Worm (Caenorhabditis elegans) whole organism, L3 larva: ENCODE results near the gene srt-8.

Source experiments
- R02D3.7 ChIP-seq: fragments of 150-350 bp; optimal IDR thresholded peaks from 2 replicates; lab custom pipeline; 2014; ENCODE audit warnings: missing biosample characterization, missing genetic modification characterization
- ZK546.5 ChIP-seq: sonication (generic microtip); optimal IDR thresholded peaks from 2 replicates; lab custom pipeline; 2017; ENCODE audit warnings: missing biosample characterization, missing genetic modification characterization
- aly-2 ChIP-seq: fragments of 150-350 bp; optimal IDR thresholded peaks from 2 replicates; lab custom pipeline; 2014; ENCODE audit warnings: missing biosample characterization, missing genetic modification characterization
- ceh-82 ChIP-seq: fragments of 150-350 bp; optimal IDR thresholded peaks from 2 replicates; lab custom pipeline; 2014; ENCODE audit warnings: missing biosample characterization, missing genetic modification characterization
- ceh-9 ChIP-seq: sonication (generic microtip); optimal IDR thresholded peaks from 2 replicates; lab custom pipeline; 2018; ENCODE audit warnings: missing biosample characterization, missing genetic modification characterization
- daf-12 ChIP-seq: fragments of 150-350 bp; optimal IDR thresholded peaks from 2 replicates; lab custom pipeline; 2014; ENCODE audit warnings: missing biosample characterization, missing genetic modification reagents, missing genetic modification characterization
- egl-27 ChIP-seq: sonication (generic microtip); optimal IDR thresholded peaks from 4 replicates; lab custom pipeline; 2017; ENCODE audit warnings: missing biosample characterization, missing genetic modification reagents, missing genetic modification characterization
- egl-5 ChIP-seq: fragments of 150-350 bp; optimal IDR thresholded peaks from 2 replicates; lab custom pipeline; 2017; ENCODE audit warnings: missing biosample characterization, missing genetic modification reagents, missing genetic modification characterization, inconsistent platforms
- elt-1 ChIP-seq: fragments of 150-350 bp; optimal IDR thresholded peaks from 2 replicates; lab custom pipeline; 2014; ENCODE audit warnings: missing biosample characterization, missing genetic modification characterization
- elt-3 ChIP-seq, 3 experiments: fragments of 150-350 bp in 1 of 3; sonication (generic microtip) in 2 of 3; optimal IDR thresholded peaks; 2 replicates in 2 of 3; 4 replicates in 1 of 3; lab custom pipeline; 2014 to 2017; ENCODE audit warnings: missing biosample characterization in 3 of 3, missing genetic modification characterization in 3 of 3
- eor-1 ChIP-seq, 2 experiments: fragments of 150-350 bp; optimal IDR thresholded peaks; 2 replicates each; lab custom pipeline; 2014 to 2018; ENCODE audit warnings: missing biosample characterization in 2 of 2, missing genetic modification characterization in 2 of 2
- fkh-10 ChIP-seq: sonication (generic microtip); optimal IDR thresholded peaks from 2 replicates; lab custom pipeline; 2017; ENCODE audit warnings: missing biosample characterization, missing genetic modification reagents, missing genetic modification characterization
- fos-1 ChIP-seq: fragments of 150-350 bp; optimal IDR thresholded peaks from 2 replicates; lab custom pipeline; 2014; ENCODE audit warnings: missing biosample characterization, missing genetic modification characterization
- hmg-11 ChIP-seq: sonication (generic microtip); optimal IDR thresholded peaks from 2 replicates; lab custom pipeline; 2016; ENCODE audit warnings: missing genetic modification characterization, missing compliant biosample characterization
- jun-1 ChIP-seq: fragments of 150-350 bp; optimal IDR thresholded peaks from 2 replicates; lab custom pipeline; 2014; ENCODE audit warnings: missing biosample characterization, missing genetic modification reagents, missing genetic modification characterization
- lin-15B ChIP-seq: fragments of 150-350 bp; optimal IDR thresholded peaks from 2 replicates; lab custom pipeline; 2014; ENCODE audit warnings: missing biosample characterization, missing genetic modification characterization
- lsy-12 ChIP-seq: sonication (generic microtip); optimal IDR thresholded peaks from 2 replicates; lab custom pipeline; 2016; ENCODE audit warnings: mild to moderate bottlenecking, missing genetic modification characterization, missing compliant biosample characterization
- mdl-1 ChIP-seq: fragments of 150-350 bp; optimal IDR thresholded peaks from 2 replicates; lab custom pipeline; 2014; ENCODE audit warnings: missing biosample characterization, missing genetic modification characterization
- mml-1 ChIP-seq: fragments of 150-350 bp; sonication (generic microtip); optimal IDR thresholded peaks from 3 replicates; lab custom pipeline; 2014; ENCODE audit warnings: missing biosample characterization, missing genetic modification characterization
- nfya-1 ChIP-seq: sonication (generic microtip); optimal IDR thresholded peaks from 2 replicates; lab custom pipeline; 2017; ENCODE audit warnings: missing genetic modification characterization, mild to moderate bottlenecking, missing compliant biosample characterization, antibody characterized with exemption, moderate library complexity; ENCODE audit not compliant: insufficient read depth
- nhr-11 ChIP-seq: fragments of 150-350 bp; optimal IDR thresholded peaks from 2 replicates; lab custom pipeline; 2014; ENCODE audit warnings: missing biosample characterization, missing genetic modification characterization
- nhr-23 ChIP-seq: fragments of 150-350 bp; optimal IDR thresholded peaks from 2 replicates; lab custom pipeline; 2014; ENCODE audit warnings: missing biosample characterization, missing genetic modification reagents, missing genetic modification characterization
- nhr-25 ChIP-seq: sonication (generic microtip); optimal IDR thresholded peaks from 2 replicates; lab custom pipeline; 2017; ENCODE audit warnings: missing biosample characterization, missing genetic modification characterization
- nhr-28 ChIP-seq: fragments of 150-350 bp; optimal IDR thresholded peaks from 2 replicates; lab custom pipeline; 2014; ENCODE audit warnings: missing biosample characterization, missing genetic modification characterization
- nhr-67 ChIP-seq: fragments of 150-350 bp; optimal IDR thresholded peaks from 2 replicates; lab custom pipeline; 2014; ENCODE audit warnings: missing biosample characterization, missing genetic modification characterization
- nhr-76 ChIP-seq: fragments of 150-350 bp; sonication (generic microtip); optimal IDR thresholded peaks from 5 replicates; lab custom pipeline; 2014; ENCODE audit warnings: missing biosample characterization, missing genetic modification characterization
- pha-4 ChIP-seq: fragments of 150-350 bp; optimal IDR thresholded peaks from 2 replicates; lab custom pipeline; 2014; ENCODE audit warnings: missing biosample characterization, missing genetic modification reagents, missing genetic modification characterization
- pqm-1 ChIP-seq: fragments of 150-350 bp; optimal IDR thresholded peaks from 2 replicates; lab custom pipeline; 2017; ENCODE audit warnings: missing biosample characterization, missing genetic modification characterization, inconsistent platforms
- sea-2 ChIP-seq: fragments of 150-350 bp; sonication (generic microtip); optimal IDR thresholded peaks from 4 replicates; lab custom pipeline; 2014; ENCODE audit warnings: missing biosample characterization, missing genetic modification reagents, missing genetic modification characterization
- tbx-2 ChIP-seq: sonication (generic microtip); optimal IDR thresholded peaks from 2 replicates; lab custom pipeline; 2016; ENCODE audit warnings: mild to moderate bottlenecking, missing genetic modification characterization, missing compliant biosample characterization
- unc-39 ChIP-seq: sonication (generic microtip); optimal IDR thresholded peaks from 4 replicates; lab custom pipeline; 2017; ENCODE audit warnings: missing biosample characterization, missing genetic modification characterization
- zag-1 ChIP-seq: fragments of 150-350 bp; optimal IDR thresholded peaks from 2 replicates; lab custom pipeline; 2014; ENCODE audit warnings: missing biosample characterization, missing genetic modification characterization
- ztf-11 ChIP-seq: fragments of 150-350 bp; optimal IDR thresholded peaks from 2 replicates; lab custom pipeline; 2014; ENCODE audit warnings: missing biosample characterization, missing genetic modification characterization

srt-8 gene

ce11 chrV:3086260-3086659 lies at the start of gene srt-8:
srt-8 (plus strand) TSS chrV:3086560.
- no peak for TF ChIP-seq nhr-11 (tag; lab: Kevin White, UChicago)
- TF ChIP-seq ZK546.5 (tag; lab: Kevin White, UChicago): no peak
- TF ChIP-seq, all 47 proteins: peak for 0

DNA sequence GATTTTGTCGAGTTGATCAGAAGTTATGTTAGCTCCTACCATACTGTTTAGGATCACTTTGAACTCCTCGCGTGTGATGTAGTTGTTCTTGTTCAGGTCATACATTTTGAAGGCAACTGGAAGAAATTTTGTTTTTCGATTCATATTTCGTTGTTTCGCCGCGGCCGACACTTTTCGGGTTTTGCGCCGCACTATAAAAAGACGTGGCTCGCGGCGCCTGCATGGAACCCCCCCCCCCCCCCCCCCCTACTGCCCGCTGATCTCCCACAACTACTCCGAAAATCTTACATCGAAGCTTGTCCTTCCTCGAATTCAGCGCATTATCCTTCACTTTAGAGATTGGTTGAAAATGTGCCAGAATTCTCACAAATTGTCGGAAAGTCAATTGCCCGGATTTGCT lies 48.3 kb upstream of the srt-8 start:
- TF ChIP-seq lsy-12: no peak
- no peak for TF ChIP-seq ztf-11 (tag; lab: Kevin White, UChicago)
- no peak for TF ChIP-seq nhr-28 (tag; lab: Kevin White, UChicago)
- TF ChIP-seq nhr-23 (tag; lab: Kevin White, UChicago): no peak
- TF ChIP-seq egl-5 (tag; lab: Kevin White, UChicago): no peak
- TF ChIP-seq R02D3.7 (tag; lab: Kevin White, UChicago): no peak
- no peak for TF ChIP-seq nhr-11 (tag; lab: Kevin White, UChicago)
- no peak for TF ChIP-seq pha-4
- TF ChIP-seq lin-15B (tag; lab: Kevin White, UChicago): no peak
- no peak for TF ChIP-seq unc-39 (tag; lab: Kevin White, UChicago)
- no peak for TF ChIP-seq pqm-1 (tag; lab: Kevin White, UChicago)
- no peak for TF ChIP-seq eor-1 (tag; optimal IDR thresholded peaks at IDR 0.05; lab: Kevin White, UChicago)
- TF ChIP-seq elt-3 (tag; optimal IDR thresholded peaks at IDR 0.05; lab: Kevin White, UChicago): no peak
- no peak for TF ChIP-seq mdl-1 (tag; lab: Kevin White, UChicago)

ce11 chrV:3039282-3039681 lies 47.1 kb upstream of the srt-8 start, which contains the start of gene chpf-2:
chpf-2 (minus strand) TSS chrV:3039382.
- no peak for TF ChIP-seq nhr-23 (tag; lab: Kevin White, UChicago)
- TF ChIP-seq ceh-82 (tag; lab: Kevin White, UChicago): no peak
- no peak for TF ChIP-seq ceh-9 (tag; lab: Kevin White, UChicago)
- TF ChIP-seq fos-1 (tag; lab: Kevin White, UChicago): no peak
- no peak for TF ChIP-seq nhr-11 (tag; lab: Kevin White, UChicago)
- no peak for TF ChIP-seq hmg-11 (tag; lab: Kevin White, UChicago)

ce11 chrV:3040930-3041329 lies 45.4 kb upstream of the srt-8 start:
- no peak for TF ChIP-seq pqm-1 (tag; lab: Kevin White, UChicago)
- no peak for TF ChIP-seq tbx-2 (tag; lab: Kevin White, UChicago)
- no peak for TF ChIP-seq nfya-1 (tag; lab: Kevin White, UChicago)
- no peak for TF ChIP-seq zag-1 (tag; lab: Kevin White, UChicago)
- TF ChIP-seq nhr-11 (tag; lab: Kevin White, UChicago): no peak
- TF ChIP-seq mml-1 (tag; lab: Kevin White, UChicago): no peak
- TF ChIP-seq fkh-10 (GFP tag; lab: Kevin White, UChicago): no peak
- no peak for TF ChIP-seq eor-1 (tag; optimal IDR thresholded peaks at IDR 0.05; lab: Kevin White, UChicago)
- TF ChIP-seq R02D3.7 (tag; lab: Kevin White, UChicago): no peak
- TF ChIP-seq mdl-1 (tag; lab: Kevin White, UChicago): no peak
- no peak for TF ChIP-seq nhr-76 (tag; lab: Kevin White, UChicago)
- no peak for TF ChIP-seq sea-2 (GFP tag; lab: Kevin White, UChicago)
- TF ChIP-seq aly-2 (tag; lab: Kevin White, UChicago): no peak
- TF ChIP-seq, all 47 proteins: peak for 0

- TF ChIP-seq hmg-11 (tag; lab: Kevin White, UChicago): no peak
- TF ChIP-seq nhr-67 (tag; lab: Kevin White, UChicago): no peak
- TF ChIP-seq tbx-2 (tag; lab: Kevin White, UChicago): no peak
- TF ChIP-seq ceh-9 (tag; lab: Kevin White, UChicago): no peak
- no peak for TF ChIP-seq nhr-11 (tag; lab: Kevin White, UChicago)
- no peak for TF ChIP-seq nhr-23 (tag; lab: Kevin White, UChicago)
- no peak for TF ChIP-seq elt-1
- no peak for TF ChIP-seq jun-1
- TF ChIP-seq pha-4: no peak
- no peak for TF ChIP-seq ztf-11 (tag; lab: Kevin White, UChicago)
- no peak for TF ChIP-seq pqm-1 (tag; lab: Kevin White, UChicago)
- TF ChIP-seq daf-12 (tag; lab: Kevin White, UChicago): no peak
- TF ChIP-seq nhr-25 (tag; lab: Kevin White, UChicago): no peak
- TF ChIP-seq lsy-12: no peak
- no peak for TF ChIP-seq R02D3.7 (tag; lab: Kevin White, UChicago)
- TF ChIP-seq egl-27: no peak
- TF ChIP-seq mml-1 (tag; lab: Kevin White, UChicago): no peak
- no peak for TF ChIP-seq nfya-1 (tag; lab: Kevin White, UChicago)
- no peak for TF ChIP-seq ceh-82 (tag; lab: Kevin White, UChicago)
Measured at ce11 chrV:3044837-3045236, 41.5 kb upstream of the srt-8 start, which contains the start of gene F59D6.1. F59D6.1 (plus strand) TSS chrV:3045137.
